Fruit fly (Drosophila melanogaster) whole organism, wandering third instar larva: ENCODE measurements around the gene CG7156.

Experiments
- Abd-B ChIP-seq: fragments of >200 bp; optimal IDR thresholded peaks from 2 replicates; lab custom pipeline; 2017; ENCODE audit warnings: missing biosample characterization, missing genetic modification characterization
- CG9705 ChIP-seq: fragments of 200-800 bp; sonication (Bioruptor generic); optimal IDR thresholded peaks from 2 replicates; lab custom pipeline; 2018; ENCODE audit warnings: missing biosample characterization, mild to moderate bottlenecking, missing genetic modification characterization
- Dfd ChIP-seq: fragments of >200 bp; optimal IDR thresholded peaks from 2 replicates; lab custom pipeline; 2017; ENCODE audit warnings: missing biosample characterization, missing genetic modification characterization
- br ChIP-seq: fragments of 200-800 bp; sonication (Bioruptor generic); optimal IDR thresholded peaks from 2 replicates; lab custom pipeline; 2016; ENCODE audit warnings: missing biosample characterization, missing genetic modification characterization
- brk ChIP-seq: fragments of 200-800 bp; sonication (Bioruptor generic); optimal IDR thresholded peaks from 2 replicates; lab custom pipeline; 2016; ENCODE audit warnings: missing biosample characterization, mild to moderate bottlenecking, missing genetic modification characterization
- dsf ChIP-seq: sonication (Bioruptor generic); optimal IDR thresholded peaks from 2 replicates; lab custom pipeline; 2016; ENCODE audit warnings: missing biosample characterization, missing genetic modification characterization, borderline replicate concordance
- h ChIP-seq: fragments of 200-800 bp; sonication (Bioruptor generic); optimal IDR thresholded peaks from 3 replicates; lab custom pipeline; 2016; ENCODE audit warnings: missing biosample characterization, mild to moderate bottlenecking, missing genetic modification characterization
- lola ChIP-seq: fragments of >200 bp; optimal IDR thresholded peaks from 2 replicates; lab custom pipeline; 2017; ENCODE audit warnings: missing biosample characterization, missing genetic modification characterization
- sv ChIP-seq: fragments of 200-800 bp; sonication (Bioruptor generic); optimal IDR thresholded peaks from 3 replicates; lab custom pipeline; 2016; ENCODE audit warnings: missing biosample characterization, missing genetic modification characterization
- tai ChIP-seq: sonication (Bioruptor generic); optimal IDR thresholded peaks from 2 replicates; lab custom pipeline; 2016; ENCODE audit warnings: missing biosample characterization, missing genetic modification characterization
- usp ChIP-seq: fragments of >200 bp; optimal IDR thresholded peaks from 2 replicates; lab custom pipeline; 2017; ENCODE audit warnings: missing biosample characterization, missing genetic modification characterization

dm6 chr3R:18215300-18215699 is 26.7 kb downstream of the CG7156 start:
- TF ChIP-seq br (GFP tag; lab: Kevin White, UChicago) (peak; percentile 35), lola (no peak), sv (peak; percentile 12), brk (no peak), CG9705 (GFP tag; lab: Kevin White, UChicago) (no peak), h (GFP tag; lab: Kevin White, UChicago) (peak; percentile 55), Abd-B (GFP tag; lab: Kevin White, UChicago) (no peak), tai (GFP tag; lab: Kevin White, UChicago) (no peak), Dfd (no peak), usp (GFP tag; lab: Kevin White, UChicago) (no peak), dsf (GFP tag; lab: Kevin White, UChicago) (peak; percentile 3)
